Worm (Caenorhabditis elegans): Measurements from ENCODE around the gene ptpn-22.
A peak's percentile ranks its signal among the peaks of the same experiment; 100 is the strongest.

ptpn-22 gene

DNA sequence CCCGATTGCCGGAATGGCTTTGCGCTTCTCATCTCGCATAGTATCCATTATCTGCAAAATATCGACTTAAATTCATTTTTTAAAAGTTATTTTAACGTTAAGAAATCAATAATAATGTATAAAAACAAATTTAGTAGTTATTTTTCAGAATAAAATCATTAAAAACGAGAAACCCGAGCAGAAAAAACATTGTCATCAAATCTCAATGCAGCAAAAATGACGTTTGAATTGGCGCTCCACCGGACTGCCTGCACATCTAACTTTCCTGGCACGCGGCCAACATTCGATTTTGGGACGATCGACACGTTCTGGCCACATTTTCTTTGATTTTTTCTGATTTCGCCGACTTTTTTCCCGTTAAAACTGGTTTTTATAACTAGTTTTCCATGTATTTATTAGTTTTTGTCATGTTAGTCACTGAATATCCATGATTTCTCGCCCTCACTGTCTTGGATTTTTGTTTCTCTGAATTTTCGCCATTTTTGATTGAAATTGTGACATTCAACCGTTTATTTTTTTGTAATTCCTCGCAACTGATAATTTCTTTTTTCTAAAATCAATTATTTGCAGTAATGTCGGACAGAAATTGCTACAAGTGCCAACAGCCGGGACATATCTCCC is 30.3 kb downstream of the ptpn-22 start, which contains the start of the genes pbs-1 and K08D12.3 (continued):
- TF ChIP-seq spr-3 (GFP tag; optimal IDR thresholded peaks at IDR 0.05) (no peak), Y105C5A.15 (GFP tag; IDR thresholded peaks at IDR 0.05) (no peak), T20F7.1 (GFP tag; optimal IDR thresholded peaks at IDR 0.05) (no peak), fkh-10 (GFP tag; optimal IDR thresholded peaks at IDR 0.05) (no peak), ceh-44 (GFP tag; IDR thresholded peaks at IDR 0.05) (no peak), nhr-76 (tag; optimal IDR thresholded peaks at IDR 0.05) (no peak), ZK546.5 (tag; optimal IDR thresholded peaks at IDR 0.05) (peak; percentile 57 to 92), nhr-6 (tag; optimal IDR thresholded peaks at IDR 0.05) (peak; percentile 62), lsy-2 (tag; optimal IDR thresholded peaks at IDR 0.05) (peak in 1 of 2 experiments; percentile 92), F26F4.8 (GFP tag; conservative IDR thresholded peaks at IDR 0.05) (no peak), fos-1 (tag; optimal IDR thresholded peaks at IDR 0.05) (no peak), nhr-11 (tag; optimal IDR thresholded peaks at IDR 0.05) (peak; percentile 40), ceh-82 (tag; optimal IDR thresholded peaks at IDR 0.05) (no peak), snpc-1.2 (GFP tag; IDR thresholded peaks at IDR 0.05) (0 out of 2 replicates have a peak, but pooled peaks have one; percentile 40), dve-1 (tag; optimal IDR thresholded peaks at IDR 0.05; ENCODE audit: insufficient read depth) (peak; percentile 88), lim-7 (GFP tag; IDR thresholded peaks at IDR 0.05) (no peak), mxl-2 (GFP tag; conservative IDR thresholded peaks at IDR 0.05) (no peak), saeg-2 (GFP tag; IDR thresholded peaks at IDR 0.05) (peak; percentile 52; the same call in 1 of the 2 replicates), nhr-111 (GFP tag; optimal IDR thresholded peaks at IDR 0.05) (no peak), dmd-6 (GFP tag; IDR thresholded peaks at IDR 0.05) (peak; percentile 58), spr-1 (tag; optimal IDR thresholded peaks at IDR 0.05) (no peak), set-16 (GFP tag; IDR thresholded peaks at IDR 0.05) (no peak), attf-4 (tag; optimal IDR thresholded peaks at IDR 0.05) (no peak), Y48G9A.11 (GFP tag; IDR thresholded peaks at IDR 0.05) (no peak), nhr-237 (tag; optimal IDR thresholded peaks at IDR 0.05) (no peak), nhr-77 (tag; optimal IDR thresholded peaks at IDR 0.05) (peak; percentile 14), ceh-20 (GFP tag; IDR thresholded peaks at IDR 0.05) (no peak)

DNA sequence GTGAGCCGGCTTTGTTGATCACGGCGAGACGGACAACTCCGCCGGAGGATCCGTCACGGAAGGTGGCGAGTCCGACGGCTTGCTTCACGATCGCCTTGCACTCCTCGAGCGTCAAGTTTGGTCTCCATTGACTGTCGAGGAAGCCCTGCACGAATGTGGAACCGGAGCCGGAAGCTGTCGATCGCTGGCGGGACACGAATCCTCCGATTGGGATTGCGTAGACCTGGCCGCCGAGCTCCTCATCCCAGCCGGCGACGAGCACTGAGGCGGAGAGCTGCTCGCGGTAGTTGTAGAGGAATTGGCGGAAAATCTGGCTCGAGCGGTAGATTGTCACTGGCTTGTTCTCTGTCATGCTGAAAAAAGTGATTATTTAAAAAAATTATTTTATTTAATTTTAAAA is 31.1 kb downstream of the ptpn-22 start:
- TF ChIP-seq F10B5.3 (tag; optimal IDR thresholded peaks at IDR 0.05) (no peak), dmd-8 (GFP tag; IDR thresholded peaks at IDR 0.05) (0 out of 2 replicates have a peak, but pooled peaks have one; percentile 42), aha-1 (tag) (no peak), egl-43 (GFP tag; IDR thresholded peaks at IDR 0.05) (0 out of 2 replicates have a peak, but pooled peaks have one; percentile 6), set-16 (GFP tag; IDR thresholded peaks at IDR 0.05) (peak; percentile 96)

DNA sequence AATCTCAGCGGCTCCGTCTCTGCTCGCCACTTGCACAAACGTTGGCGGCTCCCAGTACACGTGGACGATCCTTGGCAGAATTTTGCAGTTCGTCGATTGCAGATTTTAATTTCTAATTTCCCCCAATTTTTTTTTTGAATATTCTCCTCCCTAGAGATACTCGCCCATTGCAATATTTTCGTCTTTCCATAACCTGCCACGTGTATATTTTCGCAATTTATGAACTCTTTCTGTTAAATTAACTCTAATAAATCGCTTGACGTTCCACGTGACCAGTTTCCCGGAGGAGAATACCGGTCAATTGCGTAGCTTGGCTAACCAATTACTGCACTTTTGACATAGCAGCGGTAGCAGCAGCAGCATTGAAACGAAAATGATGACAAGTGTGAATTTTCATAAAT is 31.6 kb downstream of the ptpn-22 start:
- TF ChIP-seq skn-1 (tag; optimal IDR thresholded peaks at IDR 0.05) (no peak), hmg-1.1 (GFP tag; IDR thresholded peaks at IDR 0.05) (no peak), arid-1 (GFP tag; conservative IDR thresholded peaks at IDR 0.05) (0 out of 2 replicates have a peak, but pooled peaks have one; percentile 5), set-16 (GFP tag; IDR thresholded peaks at IDR 0.05) (no peak), Y105C5A.15 (GFP tag; IDR thresholded peaks at IDR 0.05) (no peak), nhr-76 (tag; optimal IDR thresholded peaks at IDR 0.05) (no peak), hlh-30 (tag; optimal IDR thresholded peaks at IDR 0.05; ENCODE audit: insufficient read depth) (no peak), lir-3 (tag; optimal IDR thresholded peaks at IDR 0.05) (no peak), aly-2 (tag; optimal IDR thresholded peaks at IDR 0.05) (no peak), hlh-11 (tag; optimal IDR thresholded peaks at IDR 0.05) (no peak), zip-11 (GFP tag; IDR thresholded peaks at IDR 0.05) (no peak), mes-2 (tag; optimal IDR thresholded peaks at IDR 0.05; ENCODE audit: poor library complexity, severe bottlenecking) (peak; percentile 20), ceh-44 (GFP tag; IDR thresholded peaks at IDR 0.05) (no peak), ceh-62 (tag; optimal IDR thresholded peaks at IDR 0.05) (no peak), madf-5 (GFP tag; IDR thresholded peaks at IDR 0.05) (no peak), F37D6.2 (tag; optimal IDR thresholded peaks at IDR 0.05) (no peak), F10B5.3 (tag; optimal IDR thresholded peaks at IDR 0.05) (no peak), T20F7.1 (GFP tag; optimal IDR thresholded peaks at IDR 0.05) (no peak), php-3 (GFP tag; IDR thresholded peaks at IDR 0.05) (no peak), snpc-1.2 (GFP tag; IDR thresholded peaks at IDR 0.05) (peak; percentile 56; the same call in 1 of the 2 replicates), nhr-41 (GFP tag; IDR thresholded peaks at IDR 0.05) (no peak), vab-7 (GFP tag; IDR thresholded peaks at IDR 0.05) (no peak), dmd-9 (GFP tag; IDR thresholded peaks at IDR 0.05) (no peak), egl-27 (tag; optimal IDR thresholded peaks at IDR 0.05) (no peak), nhr-11 (tag; optimal IDR thresholded peaks at IDR 0.05) (no peak)
